Worm (Caenorhabditis elegans): Measurements from ENCODE around the gene F35G12.7.
A peak's percentile ranks its signal among the peaks of the same experiment; 100 is the strongest.

F35G12.7 gene

DNA sequence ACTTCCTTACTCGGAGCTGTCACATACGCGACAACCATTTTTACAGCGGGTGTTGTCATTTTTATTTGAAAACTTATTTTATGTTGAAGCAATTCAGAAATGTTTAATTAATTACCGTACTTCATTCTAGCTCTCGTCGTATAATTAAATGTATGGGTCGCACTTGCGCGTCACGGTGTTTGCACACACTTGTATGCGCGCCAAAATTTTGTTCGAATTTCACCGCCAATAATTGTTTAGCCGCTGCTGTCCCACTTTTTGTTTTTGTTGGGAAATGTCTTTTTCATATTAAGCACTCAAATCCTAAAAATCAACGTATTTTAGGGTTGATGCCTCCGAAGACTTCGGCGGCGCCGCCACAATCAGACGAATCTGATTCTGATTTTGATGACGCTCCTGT lies at the start of gene F35G12.7, which contains the start of gene smc-4:
Gene F35G12.7, minus strand, starts transcription at position 154 of the 400 bp plus-strand sequence.
Gene smc-4, plus strand, starts transcription at position 325 of the 400 bp plus-strand sequence.
- TF ChIP-seq nhr-76 (tag; optimal IDR thresholded peaks at IDR 0.05), result no peak
- no peak for TF ChIP-seq blmp-1 (tag; optimal IDR thresholded peaks at IDR 0.05)
- no peak for TF ChIP-seq nhr-2 (tag; optimal IDR thresholded peaks at IDR 0.05)
- TF ChIP-seq nhr-12 (tag; optimal IDR thresholded peaks at IDR 0.05), result no peak
- TF ChIP-seq lsy-2 (tag; optimal IDR thresholded peaks at IDR 0.05), result peak; percentile 92
- no peak for TF ChIP-seq mab-5 (tag; optimal IDR thresholded peaks at IDR 0.05)
- peak; percentile 40 for TF ChIP-seq ceh-43 (GFP tag; optimal IDR thresholded peaks at IDR 0.05)
- TF ChIP-seq elt-3 (tag; optimal IDR thresholded peaks at IDR 0.05), result no peak
- TF ChIP-seq unc-62 (GFP tag; optimal IDR thresholded peaks at IDR 0.05), result no peak
- no peak for TF ChIP-seq zip-8 (tag; optimal IDR thresholded peaks at IDR 0.05)
- no peak for TF ChIP-seq sptf-1 (tag; optimal IDR thresholded peaks at IDR 0.05)
- TF ChIP-seq bed-3 (GFP tag; optimal IDR thresholded peaks at IDR 0.05), result no peak
- TF ChIP-seq ceh-39 (tag; optimal IDR thresholded peaks at IDR 0.05), result no peak
- no peak for TF ChIP-seq hlh-1 (tag; optimal IDR thresholded peaks at IDR 0.05)
- TF ChIP-seq tbx-8 (GFP tag; optimal IDR thresholded peaks at IDR 0.05), result no peak
- TF ChIP-seq ztf-11 (tag; optimal IDR thresholded peaks at IDR 0.05), result no peak
- no peak for TF ChIP-seq M03D4.4 (tag; optimal IDR thresholded peaks at IDR 0.05)
- TF ChIP-seq unc-120 (tag; optimal IDR thresholded peaks at IDR 0.05; ENCODE audit: poor library complexity, severe bottlenecking), result no peak
- TF ChIP-seq nhr-28 (tag; optimal IDR thresholded peaks at IDR 0.05), result no peak
- no peak for TF ChIP-seq mls-2 (tag; optimal IDR thresholded peaks at IDR 0.05)
- no peak for TF ChIP-seq flh-1 (GFP tag; optimal IDR thresholded peaks at IDR 0.05)
- no peak for TF ChIP-seq unc-39 (tag; optimal IDR thresholded peaks at IDR 0.05)
- peak; percentile 19 for TF ChIP-seq lin-13 (tag; optimal IDR thresholded peaks at IDR 0.05)
- TF ChIP-seq ceh-83 (GFP tag; optimal IDR thresholded peaks at IDR 0.05), result no peak
- TF ChIP-seq ham-2 (GFP tag; optimal IDR thresholded peaks at IDR 0.05), result peak; percentile 28
- peak; percentile 48 for TF ChIP-seq pha-4 (tag; optimal IDR thresholded peaks at IDR 0.05)
- no peak for TF ChIP-seq nhr-237 (tag; optimal IDR thresholded peaks at IDR 0.05)
- TF ChIP-seq sem-2 (GFP tag; optimal IDR thresholded peaks at IDR 0.05), result no peak
- no peak for TF ChIP-seq elt-1 (tag; optimal IDR thresholded peaks at IDR 0.05; ENCODE audit: borderline replicate concordance, insufficient read depth)
- TF ChIP-seq mep-1 (tag; optimal IDR thresholded peaks at IDR 0.05), result no peak
- no peak for TF ChIP-seq cnd-1 (tag; optimal IDR thresholded peaks at IDR 0.05)
- TF ChIP-seq ces-1 (GFP tag; optimal IDR thresholded peaks at IDR 0.05), result peak; percentile 91
- no peak for TF ChIP-seq drap-1 (GFP tag; optimal IDR thresholded peaks at IDR 0.05)
- TF ChIP-seq lin-32 (GFP tag; optimal IDR thresholded peaks at IDR 0.05), result no peak
- TF ChIP-seq snpc-4 (tag; optimal IDR thresholded peaks at IDR 0.05), result no peak

DNA sequence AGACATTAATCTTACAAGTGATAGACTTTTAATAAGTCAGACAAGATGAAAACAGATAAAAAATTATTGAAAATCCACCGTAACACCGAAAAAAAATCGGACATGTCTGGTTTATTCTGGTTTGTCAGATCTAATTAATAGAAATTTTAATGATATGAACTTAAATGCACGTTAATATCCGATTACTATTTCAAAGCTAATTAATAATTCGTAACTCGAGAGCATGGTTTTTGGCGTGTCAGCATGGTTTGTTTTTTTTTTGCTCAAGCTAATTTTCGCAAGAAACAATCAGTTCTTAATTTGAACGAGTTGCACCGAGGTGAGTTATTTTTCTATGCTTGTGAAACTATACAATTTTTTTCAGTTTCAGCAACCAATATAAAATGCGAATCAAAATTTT lies 47.8 kb upstream of the F35G12.7 start, which contains the start of gene clec-153:
Gene clec-153, plus strand, starts transcription at position 301 of the 400 bp plus-strand sequence.
- TF ChIP-seq M03D4.4 (tag; optimal IDR thresholded peaks at IDR 0.05) (no peak), zip-8 (tag; optimal IDR thresholded peaks at IDR 0.05) (no peak), ham-2 (GFP tag; optimal IDR thresholded peaks at IDR 0.05) (no peak), elt-1 (tag; optimal IDR thresholded peaks at IDR 0.05; ENCODE audit: borderline replicate concordance, insufficient read depth) (no peak), snpc-4 (tag; optimal IDR thresholded peaks at IDR 0.05) (no peak), sem-2 (GFP tag; optimal IDR thresholded peaks at IDR 0.05) (no peak), ceh-39 (tag; optimal IDR thresholded peaks at IDR 0.05) (no peak), ceh-83 (GFP tag; optimal IDR thresholded peaks at IDR 0.05) (no peak), mep-1 (tag; optimal IDR thresholded peaks at IDR 0.05) (no peak), elt-3 (tag; optimal IDR thresholded peaks at IDR 0.05) (no peak), nhr-76 (tag; optimal IDR thresholded peaks at IDR 0.05) (no peak), drap-1 (GFP tag; optimal IDR thresholded peaks at IDR 0.05) (no peak), nhr-28 (tag; optimal IDR thresholded peaks at IDR 0.05) (no peak)

DNA sequence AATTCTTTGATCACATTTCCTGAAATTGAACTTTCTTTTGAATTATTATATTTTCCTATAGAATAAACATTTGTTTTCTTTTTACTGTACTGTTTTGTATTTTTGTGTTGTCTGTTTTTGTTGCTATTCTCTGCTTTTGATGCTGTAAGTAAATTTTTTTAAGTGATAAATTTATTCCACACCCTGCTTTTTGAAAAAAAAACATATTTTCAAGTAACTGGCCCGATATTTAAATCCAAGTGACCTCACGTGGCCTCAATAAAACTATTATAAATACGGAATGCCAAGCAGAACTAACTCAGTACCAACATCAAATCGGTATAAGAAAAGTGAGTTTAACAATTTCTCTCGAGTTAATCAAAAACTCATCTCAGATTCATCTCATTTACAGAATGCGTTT lies 41.0 kb upstream of the F35G12.7 start, which contains the start of gene clec-151:
Gene clec-151, plus strand, starts transcription at position 301 of the 400 bp plus-strand sequence.
- TF ChIP-seq bed-3 (GFP tag; optimal IDR thresholded peaks at IDR 0.05) (no peak), ztf-11 (tag; optimal IDR thresholded peaks at IDR 0.05) (no peak)
